Worm (Caenorhabditis elegans) whole organism, mixed stage, embryonic: ENCODE data around the gene T25G12.3.

Source experiments
- bed-3 ChIP-seq: fragments of 200-800 bp; sonication (Bioruptor generic); optimal IDR thresholded peaks from 3 replicates; lab custom pipeline; 2018; ENCODE audit warnings: mild to moderate bottlenecking, missing genetic modification characterization, moderate library complexity, missing compliant biosample characterization
- blmp-1 ChIP-seq: fragments of 150-350 bp; optimal IDR thresholded peaks from 2 replicates; lab custom pipeline; 2014; ENCODE audit warnings: missing biosample characterization, missing genetic modification characterization
- ceh-39 ChIP-seq: fragments of 150-350 bp; optimal IDR thresholded peaks from 2 replicates; lab custom pipeline; 2014; ENCODE audit warnings: missing biosample characterization, missing genetic modification characterization
- ceh-43 ChIP-seq: fragments of 200-800 bp; sonication (Bioruptor generic); optimal IDR thresholded peaks from 2 replicates; lab custom pipeline; 2018; ENCODE audit warnings: mild to moderate bottlenecking, missing genetic modification characterization, moderate library complexity, missing compliant biosample characterization
- ceh-83 ChIP-seq: fragments of 200-800 bp; sonication (Bioruptor generic); optimal IDR thresholded peaks from 2 replicates; lab custom pipeline; 2018; ENCODE audit warnings: mild to moderate bottlenecking, missing genetic modification characterization, missing compliant biosample characterization
- ces-1 ChIP-seq: fragments of 150-350 bp; optimal IDR thresholded peaks from 2 replicates; lab custom pipeline; 2014; ENCODE audit warnings: missing biosample characterization, missing genetic modification reagents, missing genetic modification characterization
- cnd-1 ChIP-seq: fragments of 200-800 bp; sonication (Bioruptor generic); optimal IDR thresholded peaks from 2 replicates; lab custom pipeline; 2018; ENCODE audit warnings: mild to moderate bottlenecking, missing genetic modification characterization, missing compliant biosample characterization
- drap-1 ChIP-seq: fragments of 200-800 bp; sonication (Bioruptor generic); optimal IDR thresholded peaks from 3 replicates; lab custom pipeline; 2018; ENCODE audit warnings: mild to moderate bottlenecking, missing genetic modification characterization, missing compliant biosample characterization
- elt-1 ChIP-seq: sonication (generic microtip); optimal IDR thresholded peaks from 2 replicates; lab custom pipeline; 2017; ENCODE audit warnings: missing genetic modification characterization, mild to moderate bottlenecking, missing compliant biosample characterization, antibody characterized with exemption, moderate library complexity, borderline replicate concordance; ENCODE audit not compliant: insufficient read depth
- elt-3 ChIP-seq: fragments of 150-350 bp; optimal IDR thresholded peaks from 2 replicates; lab custom pipeline; 2014; ENCODE audit warnings: missing biosample characterization, missing genetic modification characterization
- flh-1 ChIP-seq: fragments of 200-800 bp; sonication (Bioruptor generic); optimal IDR thresholded peaks from 2 replicates; lab custom pipeline; 2018; ENCODE audit warnings: mild to moderate bottlenecking, missing genetic modification characterization, moderate library complexity, missing compliant biosample characterization
- ham-2 ChIP-seq: fragments of 200-800 bp; sonication (Bioruptor generic); optimal IDR thresholded peaks from 2 replicates; lab custom pipeline; 2018; ENCODE audit warnings: mild to moderate bottlenecking, missing genetic modification characterization, missing compliant biosample characterization
- hlh-1 ChIP-seq: fragments of 150-350 bp; optimal IDR thresholded peaks from 2 replicates; lab custom pipeline; 2014; ENCODE audit warnings: missing biosample characterization, missing genetic modification reagents, missing genetic modification characterization
- lin-13 ChIP-seq: fragments of 150-350 bp; optimal IDR thresholded peaks from 2 replicates; lab custom pipeline; 2014; ENCODE audit warnings: missing biosample characterization, missing genetic modification characterization
- lin-32 ChIP-seq: fragments of 200-800 bp; sonication (Bioruptor generic); optimal IDR thresholded peaks from 2 replicates; lab custom pipeline; 2018; ENCODE audit warnings: mild to moderate bottlenecking, missing genetic modification characterization, missing compliant biosample characterization
- lsy-2 ChIP-seq: fragments of 150-350 bp; optimal IDR thresholded peaks from 2 replicates; lab custom pipeline; 2014; ENCODE audit warnings: missing biosample characterization, missing genetic modification characterization
- mab-5 ChIP-seq: fragments of 150-350 bp; optimal IDR thresholded peaks from 2 replicates; lab custom pipeline; 2014; ENCODE audit warnings: missing biosample characterization, missing genetic modification characterization
- mep-1 ChIP-seq: fragments of 150-350 bp; optimal IDR thresholded peaks from 2 replicates; lab custom pipeline; 2017; ENCODE audit warnings: missing biosample characterization, missing genetic modification reagents, missing genetic modification characterization, inconsistent platforms
- mls-2 ChIP-seq: sonication (generic microtip); optimal IDR thresholded peaks from 2 replicates; lab custom pipeline; 2016; ENCODE audit warnings: mild to moderate bottlenecking, missing genetic modification characterization, moderate library complexity, missing compliant biosample characterization
- nhr-12 ChIP-seq: fragments of 150-350 bp; optimal IDR thresholded peaks from 2 replicates; lab custom pipeline; 2014; ENCODE audit warnings: missing biosample characterization, missing genetic modification characterization
- nhr-2 ChIP-seq: fragments of 150-350 bp; optimal IDR thresholded peaks from 2 replicates; lab custom pipeline; 2014; ENCODE audit warnings: missing biosample characterization, missing genetic modification characterization
- nhr-237 ChIP-seq: fragments of 150-350 bp; optimal IDR thresholded peaks from 2 replicates; lab custom pipeline; 2014; ENCODE audit warnings: missing biosample characterization, missing genetic modification characterization
- nhr-28 ChIP-seq: fragments of 150-350 bp; optimal IDR thresholded peaks from 2 replicates; lab custom pipeline; 2014; ENCODE audit warnings: missing biosample characterization, missing genetic modification characterization
- nhr-76 ChIP-seq: sonication (generic microtip); optimal IDR thresholded peaks from 2 replicates; lab custom pipeline; 2017; ENCODE audit warnings: missing biosample characterization, missing genetic modification characterization
- pha-4 ChIP-seq: fragments of 150-350 bp; optimal IDR thresholded peaks from 2 replicates; lab custom pipeline; 2018; ENCODE audit warnings: missing biosample characterization, missing genetic modification reagents, missing genetic modification characterization
- sem-2 ChIP-seq: fragments of 200-800 bp; sonication (Bioruptor generic); optimal IDR thresholded peaks from 2 replicates; lab custom pipeline; 2018; ENCODE audit warnings: mild to moderate bottlenecking, missing genetic modification characterization, missing compliant biosample characterization
- snpc-4 ChIP-seq: fragments of 150-350 bp; optimal IDR thresholded peaks from 2 replicates; lab custom pipeline; 2014; ENCODE audit warnings: missing biosample characterization, missing genetic modification characterization
- sptf-1 ChIP-seq: sonication (generic microtip); optimal IDR thresholded peaks from 2 replicates; lab custom pipeline; 2017; ENCODE audit warnings: mild to moderate bottlenecking, missing genetic modification characterization, moderate library complexity, missing compliant biosample characterization
- tbx-8 ChIP-seq: fragments of 200-800 bp; sonication (Bioruptor generic); optimal IDR thresholded peaks from 2 replicates; lab custom pipeline; 2018; ENCODE audit warnings: mild to moderate bottlenecking, missing genetic modification characterization, moderate library complexity, missing compliant biosample characterization
- unc-120 ChIP-seq: sonication (generic microtip); optimal IDR thresholded peaks from 2 replicates; lab custom pipeline; 2017; ENCODE audit warnings: missing genetic modification characterization, missing compliant biosample characterization; ENCODE audit not compliant: poor library complexity, severe bottlenecking
- unc-39 ChIP-seq: fragments of 150-350 bp; optimal IDR thresholded peaks from 2 replicates; lab custom pipeline; 2014; ENCODE audit warnings: missing biosample characterization, missing genetic modification characterization
- unc-62 ChIP-seq: fragments of 150-350 bp; optimal IDR thresholded peaks from 2 replicates; lab custom pipeline; 2014; ENCODE audit warnings: missing biosample characterization, missing genetic modification reagents, missing genetic modification characterization
- zip-8 ChIP-seq: fragments of 150-350 bp; optimal IDR thresholded peaks from 2 replicates; lab custom pipeline; 2014; ENCODE audit warnings: missing biosample characterization, missing genetic modification characterization
- ztf-11 ChIP-seq: fragments of 150-350 bp; optimal IDR thresholded peaks from 2 replicates; lab custom pipeline; 2014; ENCODE audit warnings: missing biosample characterization, missing genetic modification characterization

Gene T25G12.3

DNA sequence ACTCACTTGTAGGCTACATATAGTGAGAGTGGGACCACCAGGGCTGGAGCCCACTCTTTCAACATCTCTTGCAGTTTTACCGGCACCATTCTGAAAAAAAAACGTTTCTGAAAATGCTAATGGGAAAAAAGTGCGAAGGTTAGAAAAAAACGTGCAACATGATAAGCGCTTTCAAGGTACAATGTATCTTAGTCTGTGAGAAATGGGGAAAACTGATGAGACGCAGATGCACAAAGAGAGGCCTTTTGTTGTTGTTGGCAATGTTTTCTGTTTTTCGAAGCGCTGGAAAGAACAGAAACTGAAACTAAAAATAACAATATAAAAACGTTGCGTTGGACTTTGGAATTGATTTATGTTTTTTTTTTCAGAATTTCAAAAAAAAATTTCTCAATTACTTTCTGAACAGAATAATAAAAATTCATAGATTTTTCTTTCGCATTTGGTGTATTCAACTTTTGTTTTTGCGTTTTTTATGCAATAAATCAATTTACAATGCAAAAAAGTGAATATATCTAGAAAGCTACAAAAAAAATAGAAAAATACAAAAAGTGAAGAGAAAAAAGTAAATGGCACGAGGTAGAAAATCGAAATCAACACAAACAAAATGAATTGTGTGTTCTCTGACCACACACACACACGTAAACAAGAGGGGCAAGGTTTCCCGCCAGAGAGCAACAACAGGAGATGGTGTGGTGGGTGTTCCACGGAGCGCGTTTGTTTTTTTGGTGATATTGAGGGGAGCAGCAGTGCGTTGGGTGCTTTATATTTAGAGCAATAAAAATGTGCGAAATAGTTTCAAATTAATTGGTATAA lies 4.5 kb downstream of the T25G12.3 start, which contains the start of gene dhs-30:
dhs-30 (minus strand) TSS at position 90 of the 813 bp plus-strand sequence.
- TF ChIP-seq tbx-8 = no peak
- TF ChIP-seq mab-5 (tag; lab: Kevin White, UChicago) = no peak
- TF ChIP-seq mls-2 (tag; lab: Kevin White, UChicago) = no peak
- no peak for TF ChIP-seq ces-1 (GFP tag; lab: Kevin White, UChicago)
- TF ChIP-seq nhr-28 (tag; lab: Kevin White, UChicago) = no peak
- TF ChIP-seq nhr-76 = no peak
- no peak for TF ChIP-seq bed-3
- no peak for TF ChIP-seq flh-1 (GFP tag; lab: Kevin White, UChicago)
- TF ChIP-seq unc-120 (tag; lab: Kevin White, UChicago) = no peak
- no peak for TF ChIP-seq pha-4 (tag; lab: Kevin White, UChicago)
- TF ChIP-seq ham-2 = no peak
- no peak for TF ChIP-seq sem-2 (GFP tag; lab: Kevin White, UChicago)
- TF ChIP-seq ztf-11 (tag; lab: Kevin White, UChicago) = no peak
- no peak for TF ChIP-seq nhr-2
- TF ChIP-seq nhr-12 (tag; lab: Kevin White, UChicago) = no peak
- TF ChIP-seq ceh-39 (tag; lab: Kevin White, UChicago) = no peak

DNA sequence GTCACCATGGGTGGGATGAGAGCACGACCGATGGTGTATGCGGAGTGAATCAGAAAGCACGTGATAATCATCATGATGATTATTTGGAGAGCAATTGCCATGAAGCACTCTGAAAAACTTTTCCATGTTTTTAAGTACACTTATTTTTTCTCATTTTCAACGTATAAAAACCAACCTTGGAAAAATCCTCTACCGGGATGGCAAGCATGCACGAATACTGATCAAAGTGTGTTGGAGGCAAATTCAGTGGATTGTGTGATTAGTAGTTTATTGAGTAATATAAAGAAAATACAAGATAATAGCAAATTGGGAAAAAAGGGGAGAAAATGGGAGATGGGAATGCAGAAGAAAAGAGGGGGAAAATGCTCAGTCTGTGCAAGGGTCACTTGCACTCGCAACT lies 6.0 kb downstream of the T25G12.3 start, which contains the start of gene T25G12.11:
T25G12.11 (minus strand) TSS at position 101 of the 400 bp plus-strand sequence.
- TF ChIP-seq sptf-1 (tag; lab: Kevin White, UChicago) = no peak

DNA sequence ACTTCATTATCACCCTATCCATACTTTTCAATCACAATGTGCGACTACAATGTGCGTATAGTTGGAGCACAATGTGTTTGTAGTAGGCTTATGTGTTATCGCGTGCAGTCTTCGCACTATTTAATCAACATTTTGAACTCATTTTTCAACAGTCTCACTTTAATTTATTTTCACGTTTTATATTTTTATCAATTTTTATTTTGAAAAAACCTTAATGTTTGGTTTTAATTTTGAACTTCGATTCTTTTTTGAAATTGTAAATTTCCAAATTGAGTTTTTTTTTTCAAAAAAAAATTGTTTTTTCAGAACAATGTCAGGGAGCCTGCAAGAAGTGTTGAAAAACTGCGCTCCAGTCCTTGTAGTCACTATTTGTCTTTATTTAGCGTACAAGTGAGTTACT lies 11.6 kb downstream of the T25G12.3 start, which contains the start of gene T25G12.13:
T25G12.13 (plus strand) TSS at position 301 of the 400 bp plus-strand sequence.
- TF ChIP-seq mep-1 (tag; lab: Kevin White, UChicago) (no peak), mls-2 (tag; lab: Kevin White, UChicago) (no peak), lin-13 (tag; lab: Kevin White, UChicago) (no peak), elt-3 (tag; lab: Kevin White, UChicago) (no peak), flh-1 (GFP tag; lab: Kevin White, UChicago) (no peak), sem-2 (GFP tag; lab: Kevin White, UChicago) (no peak)
- TF ChIP-seq, all 35 proteins: peak for 0

DNA sequence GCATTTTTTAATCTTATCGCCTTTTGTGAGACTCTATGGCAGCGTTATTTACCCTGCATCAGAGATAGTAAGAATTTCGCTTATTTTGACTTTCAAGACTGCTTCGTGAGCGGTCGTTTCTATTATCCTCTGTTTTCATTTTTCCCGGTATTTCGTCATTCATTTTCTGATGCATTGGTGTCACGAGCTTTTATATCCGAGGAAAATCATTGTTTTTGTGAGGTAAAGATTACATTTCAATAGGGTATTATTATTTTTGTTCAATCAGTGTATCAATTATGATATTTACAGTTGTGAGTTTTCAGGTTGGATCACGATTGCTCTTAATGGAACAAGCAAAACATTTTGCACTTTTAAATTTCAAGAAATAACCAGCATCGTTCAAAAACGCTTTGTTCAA lies 15.8 kb downstream of the T25G12.3 start:
- no peak for TF ChIP-seq lsy-2 (tag; lab: Kevin White, UChicago)
- TF ChIP-seq cnd-1 (tag; lab: Kevin White, UChicago) = no peak
- TF ChIP-seq nhr-237 (tag; lab: Kevin White, UChicago) = no peak
- no peak for TF ChIP-seq drap-1 (GFP tag; lab: Kevin White, UChicago)
- no peak for TF ChIP-seq elt-3 (tag; lab: Kevin White, UChicago)
- TF ChIP-seq hlh-1 = no peak
- no peak for TF ChIP-seq ceh-43 (GFP tag; lab: Kevin White, UChicago)
- TF ChIP-seq blmp-1 = no peak
- TF ChIP-seq sptf-1 (tag; lab: Kevin White, UChicago) = no peak
- TF ChIP-seq zip-8 = no peak
- TF ChIP-seq unc-62 (GFP tag; lab: Kevin White, UChicago) = no peak
- TF ChIP-seq ztf-11 (tag; lab: Kevin White, UChicago) = no peak
- no peak for TF ChIP-seq pha-4 (tag; lab: Kevin White, UChicago)
- no peak for TF ChIP-seq nhr-28 (tag; lab: Kevin White, UChicago)
- no peak for TF ChIP-seq flh-1 (GFP tag; lab: Kevin White, UChicago)
- TF ChIP-seq ces-1 (GFP tag; lab: Kevin White, UChicago) = no peak
- no peak for TF ChIP-seq ceh-83 (GFP tag; lab: Kevin White, UChicago)
- TF ChIP-seq mls-2 (tag; lab: Kevin White, UChicago) = no peak
- no peak for TF ChIP-seq nhr-76
- no peak for TF ChIP-seq lin-32

DNA sequence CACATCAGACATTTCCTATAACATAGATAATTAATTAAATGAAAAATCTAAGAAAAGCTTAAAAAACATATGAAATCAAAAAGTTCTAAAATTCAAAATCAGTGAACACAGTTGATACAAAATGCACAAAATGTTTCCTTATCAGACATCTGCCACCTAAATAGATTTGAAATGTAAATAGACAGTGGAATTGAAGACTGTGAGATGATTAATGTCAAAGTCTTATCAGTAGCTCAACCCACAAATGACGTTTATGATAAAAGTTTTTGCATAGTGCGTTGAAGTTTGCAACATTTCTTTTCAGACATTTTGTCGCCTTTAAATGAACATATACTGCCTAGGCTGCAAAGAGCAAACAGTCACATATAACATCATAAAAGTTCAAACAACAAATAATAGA lies 25.3 kb downstream of the T25G12.3 start, which contains the start of gene Y40C7B.4:
Y40C7B.4 (minus strand) TSS at position 19 of the 400 bp plus-strand sequence.
- TF ChIP-seq hlh-1 (no peak), nhr-76 (no peak), ces-1 (GFP tag; lab: Kevin White, UChicago) (no peak), cnd-1 (tag; lab: Kevin White, UChicago) (no peak), unc-39 (tag; lab: Kevin White, UChicago) (no peak), unc-62 (GFP tag; lab: Kevin White, UChicago) (no peak), elt-3 (tag; lab: Kevin White, UChicago) (no peak), sptf-1 (tag; lab: Kevin White, UChicago) (no peak), snpc-4 (tag; lab: Kevin White, UChicago) (no peak), elt-1 (tag; lab: Kevin White, UChicago) (no peak), tbx-8 (no peak), bed-3 (no peak), mep-1 (tag; lab: Kevin White, UChicago) (no peak), blmp-1 (no peak), ztf-11 (tag; lab: Kevin White, UChicago) (no peak), mab-5 (tag; lab: Kevin White, UChicago) (no peak), flh-1 (GFP tag; lab: Kevin White, UChicago) (no peak)
- TF ChIP-seq, all 35 proteins: peak for 0
